Worm (Caenorhabditis elegans): Measurements from ENCODE around the gene ogdh-2.

DNA sequence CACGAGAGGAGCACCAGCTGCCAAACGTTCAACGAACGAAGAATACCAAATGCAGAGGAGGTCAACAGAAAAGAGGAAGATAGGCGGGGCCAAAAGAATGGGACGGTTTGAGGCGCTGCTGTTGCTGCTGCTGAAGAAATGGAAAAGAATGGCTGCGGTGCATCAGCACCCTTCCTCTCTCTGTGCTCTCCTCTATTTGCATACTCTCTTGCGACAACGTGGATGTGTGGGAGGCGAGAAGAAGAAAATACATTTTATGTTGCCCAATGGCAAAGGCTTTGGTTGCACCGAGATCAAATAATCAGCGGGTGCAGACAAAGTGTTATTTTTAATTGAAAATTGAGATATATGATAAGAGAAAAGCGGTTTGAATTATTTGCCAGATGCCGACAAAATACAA lies 35.9 kb upstream of the ogdh-2 start:
- TF ChIP-seq sma-3 (GFP tag; optimal IDR thresholded peaks at IDR 0.05), result no peak
- TF ChIP-seq nhr-21 (tag; optimal IDR thresholded peaks at IDR 0.05), result no peak
- no peak for TF ChIP-seq ztf-11 (tag; optimal IDR thresholded peaks at IDR 0.05)
- no peak for TF ChIP-seq mdl-1 (tag; optimal IDR thresholded peaks at IDR 0.05)
